Worm (Caenorhabditis elegans) whole organism, late embryonic: ENCODE data around the gene Y46D2A.1.

Source experiments
- K02D7.2 ChIP-seq: sonication (generic microtip); optimal IDR thresholded peaks from 2 replicates; lab custom pipeline; 2017; ENCODE audit warnings: mild to moderate bottlenecking, missing genetic modification characterization, missing compliant biosample characterization
- K09A11.1 ChIP-seq: sonication (generic microtip); optimal IDR thresholded peaks from 2 replicates; lab custom pipeline; 2017; ENCODE audit warnings: antibody characterized with exemption, mild to moderate bottlenecking, missing genetic modification characterization, missing compliant biosample characterization; ENCODE audit not compliant: insufficient read depth
- Y22D7AL.16 ChIP-seq: sonication (generic microtip); optimal IDR thresholded peaks from 2 replicates; lab custom pipeline; 2016; ENCODE audit warnings: missing genetic modification characterization, missing compliant biosample characterization
- ceh-14 ChIP-seq: sonication (generic microtip); optimal IDR thresholded peaks from 2 replicates; lab custom pipeline; 2016; ENCODE audit warnings: missing genotype, missing genetic modification characterization, missing compliant biosample characterization
- ceh-18 ChIP-seq: sonication (generic microtip); optimal IDR thresholded peaks from 2 replicates; lab custom pipeline; 2016; ENCODE audit warnings: missing genetic modification characterization, missing compliant biosample characterization
- ceh-2 ChIP-seq: sonication (generic microtip); optimal IDR thresholded peaks from 2 replicates; lab custom pipeline; 2016; ENCODE audit warnings: missing genotype, missing genetic modification characterization, missing compliant biosample characterization
- ceh-24 ChIP-seq: sonication (generic microtip); optimal IDR thresholded peaks from 2 replicates; lab custom pipeline; 2016; ENCODE audit warnings: mild to moderate bottlenecking, missing genetic modification characterization, missing compliant biosample characterization
- ceh-30 ChIP-seq: fragments of 150-350 bp; optimal IDR thresholded peaks from 2 replicates; lab custom pipeline; 2014; ENCODE audit warnings: missing biosample characterization, missing genetic modification characterization
- ceh-31 ChIP-seq: sonication (generic microtip); optimal IDR thresholded peaks from 2 replicates; lab custom pipeline; 2016; ENCODE audit warnings: missing genetic modification characterization, missing compliant biosample characterization
- ceh-45 ChIP-seq: fragments of 200-800 bp; sonication (Bioruptor generic); IDR thresholded peaks from 2 replicates; pipeline ENCODE4 v1.3.6; 2022; ENCODE audit warnings: missing genetic modification reagents, missing genetic modification characterization, missing compliant biosample characterization
- ceh-48 ChIP-seq: sonication (generic microtip); optimal IDR thresholded peaks from 2 replicates; lab custom pipeline; 2016; ENCODE audit warnings: missing genetic modification characterization, inconsistent platforms, missing compliant biosample characterization
- dmd-4 ChIP-seq: sonication (generic microtip); optimal IDR thresholded peaks from 2 replicates; lab custom pipeline; 2016; ENCODE audit warnings: borderline replicate concordance, missing genetic modification characterization, missing compliant biosample characterization
- dve-1 ChIP-seq: sonication (generic microtip); optimal IDR thresholded peaks from 2 replicates; lab custom pipeline; 2017; ENCODE audit warnings: antibody characterized with exemption, mild to moderate bottlenecking, missing genetic modification characterization, missing compliant biosample characterization
- elt-2 ChIP-seq: sonication (generic microtip); optimal IDR thresholded peaks from 2 replicates; lab custom pipeline; 2016; ENCODE audit warnings: missing genetic modification reagents, missing genetic modification characterization, missing compliant biosample characterization
- elt-4 ChIP-seq: sonication (generic microtip); optimal IDR thresholded peaks from 2 replicates; lab custom pipeline; 2016; ENCODE audit warnings: missing genetic modification characterization, missing compliant biosample characterization
- eyg-1 ChIP-seq: sonication (generic microtip); optimal IDR thresholded peaks from 2 replicates; lab custom pipeline; 2016; ENCODE audit warnings: missing genotype, missing genetic modification characterization, missing compliant biosample characterization
- hlh-15 ChIP-seq: sonication (generic microtip); optimal IDR thresholded peaks from 2 replicates; lab custom pipeline; 2016; ENCODE audit warnings: missing genetic modification characterization, missing compliant biosample characterization
- lim-6 ChIP-seq: sonication (generic microtip); optimal IDR thresholded peaks from 2 replicates; lab custom pipeline; 2016; ENCODE audit warnings: missing genetic modification characterization, missing compliant biosample characterization
- lin-11 ChIP-seq: fragments of 200-800 bp; sonication (Bioruptor generic); optimal IDR thresholded peaks from 2 replicates; lab custom pipeline; 2018; ENCODE audit warnings: mild to moderate bottlenecking, missing genetic modification characterization, missing compliant biosample characterization
- madf-2 ChIP-seq: sonication (generic microtip); optimal IDR thresholded peaks from 2 replicates; lab custom pipeline; 2017; ENCODE audit warnings: missing genetic modification characterization, missing compliant biosample characterization
- mec-3 ChIP-seq: sonication (generic microtip); optimal IDR thresholded peaks from 2 replicates; lab custom pipeline; 2016; ENCODE audit warnings: borderline replicate concordance, missing genetic modification characterization, missing compliant biosample characterization
- nhr-11 ChIP-seq: fragments of 150-350 bp; optimal IDR thresholded peaks from 2 replicates; lab custom pipeline; 2014; ENCODE audit warnings: missing biosample characterization, missing genetic modification characterization
- nhr-232 ChIP-seq: sonication (generic microtip); optimal IDR thresholded peaks from 2 replicates; lab custom pipeline; 2016; ENCODE audit warnings: missing genetic modification characterization, missing compliant biosample characterization
- npax-4 ChIP-seq: sonication (generic microtip); optimal IDR thresholded peaks from 2 replicates; lab custom pipeline; 2016; ENCODE audit warnings: missing genetic modification characterization, missing compliant biosample characterization
- odd-2 ChIP-seq: sonication (generic microtip); optimal IDR thresholded peaks from 2 replicates; lab custom pipeline; 2017; ENCODE audit warnings: antibody characterized with exemption, mild to moderate bottlenecking, missing genetic modification characterization, missing compliant biosample characterization
- pat-9 ChIP-seq: fragments of 200-800 bp; sonication (Bioruptor generic); optimal IDR thresholded peaks from 2 replicates; lab custom pipeline; 2018; ENCODE audit warnings: mild to moderate bottlenecking, missing genetic modification characterization, moderate library complexity, missing compliant biosample characterization
- ref-2 ChIP-seq: sonication (generic microtip); optimal IDR thresholded peaks from 2 replicates; lab custom pipeline; 2016; ENCODE audit warnings: missing genetic modification characterization, missing compliant biosample characterization
- rnt-1 ChIP-seq: sonication (generic microtip); optimal IDR thresholded peaks from 2 replicates; lab custom pipeline; 2016; ENCODE audit warnings: missing genetic modification characterization, missing compliant biosample characterization
- sox-4 ChIP-seq: sonication (generic microtip); optimal IDR thresholded peaks from 2 replicates; lab custom pipeline; 2017; ENCODE audit warnings: mild to moderate bottlenecking, missing genetic modification characterization, inconsistent platforms, missing compliant biosample characterization
- syd-9 ChIP-seq: sonication (generic microtip); optimal IDR thresholded peaks from 2 replicates; lab custom pipeline; 2016; ENCODE audit warnings: mild to moderate bottlenecking, missing genetic modification characterization, moderate library complexity, missing compliant biosample characterization
- tbx-2 ChIP-seq: sonication (generic microtip); optimal IDR thresholded peaks from 2 replicates; lab custom pipeline; 2016; ENCODE audit warnings: missing genetic modification characterization, missing compliant biosample characterization
- tbx-7 ChIP-seq: sonication (generic microtip); optimal IDR thresholded peaks from 2 replicates; lab custom pipeline; 2016; ENCODE audit warnings: missing genotype, missing genetic modification characterization, missing compliant biosample characterization
- ttx-3 ChIP-seq: sonication (generic microtip); optimal IDR thresholded peaks from 2 replicates; lab custom pipeline; 2016; ENCODE audit warnings: missing genetic modification reagents, missing genetic modification characterization, missing compliant biosample characterization
- unc-86 ChIP-seq: sonication (generic microtip); optimal IDR thresholded peaks from 2 replicates; lab custom pipeline; 2016; ENCODE audit warnings: missing genetic modification characterization, missing compliant biosample characterization
- zip-5 ChIP-seq: sonication (generic microtip); optimal IDR thresholded peaks from 2 replicates; lab custom pipeline; 2016; ENCODE audit warnings: missing genetic modification characterization, missing compliant biosample characterization

The Y46D2A.1 gene

ce11 chrII:3310957-3311657 lies 11.2 kb upstream of the Y46D2A.1 start:
- TF ChIP-seq rnt-1 (tag; lab: Kevin White, UChicago) = peak; percentile 12
- TF ChIP-seq elt-2 (tag; lab: Kevin White, UChicago) = peak; percentile 68
- peak; percentile 73 for TF ChIP-seq ceh-48 (tag; lab: Kevin White, UChicago)
- no peak for TF ChIP-seq ref-2
- TF ChIP-seq ceh-14 (tag; lab: Kevin White, UChicago) = no peak

DNA sequence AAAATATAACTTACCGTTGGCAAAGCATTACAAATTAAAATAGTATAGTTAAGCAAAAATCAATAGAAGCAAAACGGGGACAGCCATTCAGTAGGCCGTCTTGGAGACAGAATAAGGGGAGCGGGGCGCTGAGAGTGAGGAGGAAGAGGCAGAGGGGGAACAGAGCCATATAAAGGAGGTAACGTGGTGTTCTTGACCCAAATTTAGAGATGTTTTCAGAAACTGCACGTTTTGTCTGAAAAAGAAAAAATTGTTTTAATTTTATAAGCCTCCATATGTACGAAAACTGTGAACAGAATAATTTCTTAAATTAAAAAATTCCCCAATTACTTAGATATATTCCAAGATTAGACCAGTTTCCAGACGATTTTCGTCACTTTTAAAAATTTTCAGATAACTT lies 8.9 kb upstream of the Y46D2A.1 start, which contains the start of gene F39E9.6:
Gene F39E9.6 (minus strand): TSS at position 101 of the 400 bp plus-strand sequence.
- TF ChIP-seq dve-1 (tag; lab: Kevin White, UChicago) = no peak
- TF ChIP-seq K09A11.1 (tag; lab: Kevin White, UChicago) = no peak
- TF ChIP-seq ceh-45 (GFP tag; lab: Robert Waterston, UW) = no peak
- TF ChIP-seq tbx-2 (tag; lab: Kevin White, UChicago) = no peak
- no peak for TF ChIP-seq madf-2
- no peak for TF ChIP-seq nhr-11 (tag; lab: Kevin White, UChicago)
- no peak for TF ChIP-seq ceh-2 (tag; lab: Kevin White, UChicago)
- no peak for TF ChIP-seq Y22D7AL.16 (tag; lab: Kevin White, UChicago)
- no peak for TF ChIP-seq K02D7.2 (tag; lab: Kevin White, UChicago)
- no peak for TF ChIP-seq eyg-1 (tag; lab: Kevin White, UChicago)
- TF ChIP-seq npax-4 = no peak
- no peak for TF ChIP-seq unc-86 (tag; lab: Kevin White, UChicago)
- TF ChIP-seq odd-2 (tag; lab: Kevin White, UChicago) = no peak
- TF ChIP-seq dmd-4 = no peak
- no peak for TF ChIP-seq elt-4 (tag; lab: Kevin White, UChicago)
- TF ChIP-seq, all 69 proteins: peak for 0

ce11 chrII:3318839-3319238 lies 3.5 kb upstream of the Y46D2A.1 start:
- TF ChIP-seq elt-2 (tag; lab: Kevin White, UChicago) (peak; percentile 76), ceh-48 (tag; lab: Kevin White, UChicago) (no peak)

- TF ChIP-seq tbx-7 (tag; lab: Kevin White, UChicago) (no peak), syd-9 (tag; lab: Kevin White, UChicago) (no peak), ttx-3 (tag; lab: Kevin White, UChicago) (no peak), K02D7.2 (tag; lab: Kevin White, UChicago) (no peak), pat-9 (tag; lab: Kevin White, UChicago) (no peak), odd-2 (tag; lab: Kevin White, UChicago) (no peak)
Measured at ce11 chrII:3323179-3323578, 822 bp downstream of the Y46D2A.1 start, which contains the start of gene Y46D2A.2. Gene Y46D2A.2, minus strand, starts transcription at chrII:3323279.

DNA sequence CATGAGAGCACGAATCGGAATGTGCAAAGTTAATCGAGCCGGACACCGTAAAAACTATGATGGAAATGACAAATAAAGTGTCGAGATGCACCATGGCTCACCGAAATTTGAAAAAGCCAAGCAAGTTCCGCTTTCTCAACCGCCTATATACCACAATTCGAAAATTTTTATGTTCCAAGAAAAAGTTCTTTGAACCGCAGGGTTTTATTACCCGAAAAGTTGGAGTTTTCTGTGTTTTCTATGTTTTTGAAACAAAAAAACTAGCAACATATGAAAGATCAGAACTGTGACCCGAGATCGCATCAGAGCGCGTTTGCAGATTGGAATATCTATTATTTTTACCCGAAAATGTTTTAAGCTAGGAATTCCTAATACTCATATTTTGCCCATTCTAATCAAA lies 4.7 kb downstream of the Y46D2A.1 start, which contains the start of gene Y46D2A.3:
Gene Y46D2A.3 (minus strand): TSS at position 101 of the 400 bp plus-strand sequence.
- TF ChIP-seq eyg-1 (tag; lab: Kevin White, UChicago) (no peak), zip-5 (tag; lab: Kevin White, UChicago) (no peak), syd-9 (tag; lab: Kevin White, UChicago) (no peak), hlh-15 (tag; lab: Kevin White, UChicago) (no peak), lim-6 (tag; lab: Kevin White, UChicago) (no peak), nhr-232 (tag; lab: Kevin White, UChicago) (no peak), ceh-18 (tag; lab: Kevin White, UChicago) (no peak), ceh-24 (tag; lab: Kevin White, UChicago) (no peak), lin-11 (tag; lab: Kevin White, UChicago) (no peak), sox-4 (no peak), mec-3 (tag; lab: Kevin White, UChicago) (no peak), ceh-2 (tag; lab: Kevin White, UChicago) (no peak), ceh-30 (tag; lab: Kevin White, UChicago) (no peak), tbx-2 (tag; lab: Kevin White, UChicago) (no peak), ceh-45 (GFP tag; lab: Robert Waterston, UW) (no peak), ceh-31 (no peak), odd-2 (tag; lab: Kevin White, UChicago) (no peak)
